Worm (Caenorhabditis elegans) whole organism, midembryonic: ENCODE data around the gene exos-8.
"Not testable (repeated sequence)": the region's sequence is repeated elsewhere in the genome, so short reads cannot be mapped to it uniquely, and the experiment has no call there.

Experiments used
- T22C8.4 ChIP-seq: fragments of 200-800 bp; sonication (Bioruptor generic); IDR thresholded peaks from 2 replicates; pipeline ENCODE4 v1.3.6; 2022; ENCODE audit warnings: missing genetic modification characterization, missing compliant biosample characterization
- cog-1 ChIP-seq: sonication (generic microtip); optimal IDR thresholded peaks from 2 replicates; lab custom pipeline; 2016; ENCODE audit warnings: missing genetic modification characterization, missing compliant biosample characterization
- flt-1 ChIP-seq: fragments of 200-800 bp; sonication (Bioruptor generic); IDR thresholded peaks from 2 replicates; pipeline ENCODE4 v1.3.6; 2022; ENCODE audit warnings: missing genetic modification characterization, missing compliant biosample characterization
- klf-2 ChIP-seq: fragments of 200-800 bp; sonication (Bioruptor generic); conservative IDR thresholded peaks from 2 replicates; pipeline ENCODE4 v1.3.6; 2022; ENCODE audit warnings: missing genetic modification reagents, missing genetic modification characterization, missing compliant biosample characterization
- med-1 ChIP-seq: sonication (generic microtip); optimal IDR thresholded peaks from 2 replicates; lab custom pipeline; 2017; ENCODE audit warnings: missing genetic modification characterization, mild to moderate bottlenecking, missing compliant biosample characterization, antibody characterized with exemption, missing genetic modification reagents; ENCODE audit not compliant: insufficient read depth
- ref-1 ChIP-seq: fragments of 200-800 bp; sonication (Bioruptor generic); conservative IDR thresholded peaks from 2 replicates; pipeline ENCODE4 v1.3.6; 2022; ENCODE audit warnings: missing genetic modification reagents, missing genetic modification characterization, missing compliant biosample characterization
- tab-1 ChIP-seq: fragments of 200-800 bp; sonication (Bioruptor generic); IDR thresholded peaks from 2 replicates; pipeline ENCODE4 v1.3.6; 2022; ENCODE audit warnings: missing genetic modification characterization, missing compliant biosample characterization
- ztf-23 ChIP-seq: fragments of 200-800 bp; sonication (Bioruptor generic); IDR thresholded peaks from 2 replicates; pipeline ENCODE4 v1.3.6; 2022; ENCODE audit warnings: missing genetic modification reagents, missing genetic modification characterization, missing compliant biosample characterization
- ztf-29 ChIP-seq: fragments of 200-800 bp; sonication (Bioruptor generic); IDR thresholded peaks from 2 replicates; pipeline ENCODE4 v1.3.6; 2022; ENCODE audit warnings: missing genetic modification reagents, missing genetic modification characterization, missing compliant biosample characterization

exos-8 gene

ce11 chrII:6772482-6772881 lies 31.0 kb downstream of the exos-8 start:
- TF ChIP-seq cog-1 (tag; lab: Kevin White, UChicago) (no peak), ztf-29 (GFP tag; lab: Robert Waterston, UW) (no peak), klf-2 (no peak), T22C8.4 (GFP tag; lab: Robert Waterston, UW) (no peak), tab-1 (GFP tag; lab: Robert Waterston, UW) (no peak), ref-1 (no peak), med-1 (GFP tag; lab: Kevin White, UChicago) (no peak), ztf-23 (no peak), flt-1 (no peak)

DNA sequence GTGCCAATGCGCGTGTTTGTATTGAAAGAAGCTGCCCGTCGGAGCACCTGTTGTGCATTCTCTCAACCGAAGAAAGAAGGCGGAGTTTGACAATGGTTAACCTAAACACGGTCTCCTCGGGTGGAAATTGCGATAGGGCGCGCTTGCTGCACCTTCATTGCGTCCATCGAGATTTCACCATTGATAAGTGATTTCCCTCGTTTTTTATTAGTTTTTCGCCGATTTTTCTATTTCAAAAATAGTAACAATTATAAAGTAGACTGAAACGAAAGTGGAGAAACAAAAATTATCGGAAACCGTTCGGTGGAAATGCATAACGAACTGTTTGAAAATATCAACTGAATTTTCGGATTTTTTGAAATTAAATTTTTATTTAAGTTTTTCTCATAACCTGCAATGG lies 33.6 kb downstream of the exos-8 start, which contains the start of gene agr-1:
Gene agr-1 (minus strand): TSS at position 101 of the 400 bp plus-strand sequence.
- TF ChIP-seq ztf-23; T22C8.4 (GFP tag; lab: Robert Waterston, UW); ztf-29 (GFP tag; lab: Robert Waterston, UW): not testable (repeated sequence)

DNA sequence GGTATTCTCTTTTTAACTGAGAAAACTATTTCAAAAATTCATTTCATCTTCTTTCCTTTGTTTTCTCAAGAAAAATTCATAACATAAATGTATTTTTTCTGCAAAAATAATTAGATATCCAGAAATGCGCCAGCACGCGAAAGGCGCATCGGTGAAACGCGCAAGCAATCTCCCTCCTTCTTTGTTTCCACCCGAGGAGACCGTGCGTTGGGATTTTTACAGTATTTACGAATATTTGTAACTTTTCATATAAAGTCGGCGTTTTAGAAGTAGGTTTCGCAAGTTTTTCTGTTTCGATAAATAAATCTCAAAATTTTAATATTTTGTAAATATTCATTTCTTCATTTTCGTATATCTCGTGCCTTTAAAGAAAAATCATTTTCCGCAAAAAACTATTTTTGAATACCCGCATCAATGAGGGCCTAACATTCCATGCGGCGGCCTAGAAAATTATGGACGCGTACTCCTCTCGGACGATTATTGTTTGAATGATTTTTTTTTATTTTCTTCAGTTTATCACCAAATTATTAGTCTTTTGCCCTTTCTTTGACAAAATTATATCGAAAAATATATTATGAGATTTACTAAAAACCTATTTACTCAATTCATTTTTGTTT lies 35.0 kb downstream of the exos-8 start, which contains the start of gene ssup-72:
Gene ssup-72 (plus strand): TSS at position 181 of the 617 bp plus-strand sequence.
- TF ChIP-seq med-1 (GFP tag; lab: Kevin White, UChicago) (peak; percentile 6), tab-1 (GFP tag; lab: Robert Waterston, UW) (no peak), ztf-23 (peak; percentile 67)

- TF ChIP-seq flt-1 (no peak), ztf-29 (GFP tag; lab: Robert Waterston, UW) (no peak), tab-1 (GFP tag; lab: Robert Waterston, UW) (no peak)
Measured at ce11 chrII:6779104-6779503, 37.6 kb downstream of the exos-8 start, which contains the start of gene T13C2.7. Gene T13C2.7 (plus strand): TSS chrII:6779404.

DNA sequence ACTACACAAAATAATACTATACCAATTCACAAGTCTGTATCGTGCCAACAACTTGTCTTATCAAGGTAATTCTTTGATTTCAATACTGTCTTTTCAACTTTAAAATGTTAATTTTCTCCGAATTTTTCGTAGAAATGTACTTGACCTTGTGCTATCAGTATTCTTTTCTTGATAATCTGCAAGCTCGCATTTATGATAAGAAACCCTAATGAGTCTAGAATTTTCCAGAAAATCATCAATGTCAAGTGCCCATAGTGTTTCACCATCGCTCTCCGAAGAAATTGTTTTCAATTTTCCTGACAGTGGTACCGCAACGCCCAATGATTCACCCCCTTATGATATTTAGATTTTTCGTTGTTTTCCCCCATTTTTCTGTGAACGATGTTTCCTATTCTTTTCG lies 39.7 kb downstream of the exos-8 start:
- TF ChIP-seq ztf-23 (no peak), klf-2 (no peak), ztf-29 (GFP tag; lab: Robert Waterston, UW) (no peak), flt-1 (no peak), med-1 (GFP tag; lab: Kevin White, UChicago) (no peak), ref-1 (no peak), cog-1 (tag; lab: Kevin White, UChicago) (no peak), T22C8.4 (GFP tag; lab: Robert Waterston, UW) (no peak), tab-1 (GFP tag; lab: Robert Waterston, UW) (no peak)

- no peak for TF ChIP-seq T22C8.4 (GFP tag; lab: Robert Waterston, UW)
- no peak for TF ChIP-seq cog-1 (tag; lab: Kevin White, UChicago)
- no peak for TF ChIP-seq ztf-23
- no peak for TF ChIP-seq tab-1 (GFP tag; lab: Robert Waterston, UW)
- TF ChIP-seq flt-1: no peak
- no peak for TF ChIP-seq klf-2
- TF ChIP-seq ztf-29 (GFP tag; lab: Robert Waterston, UW): no peak
- no peak for TF ChIP-seq ref-1
- no peak for TF ChIP-seq med-1 (GFP tag; lab: Kevin White, UChicago)
Measured at ce11 chrII:6781983-6782382, 40.5 kb downstream of the exos-8 start.

- TF ChIP-seq tab-1 (GFP tag; lab: Robert Waterston, UW): no peak
- TF ChIP-seq T22C8.4 (GFP tag; lab: Robert Waterston, UW): no peak
- no peak for TF ChIP-seq ref-1
- no peak for TF ChIP-seq ztf-29 (GFP tag; lab: Robert Waterston, UW)
- no peak for TF ChIP-seq flt-1
- TF ChIP-seq ztf-23: no peak
- no peak for TF ChIP-seq cog-1 (tag; lab: Kevin White, UChicago)
- no peak for TF ChIP-seq klf-2
- TF ChIP-seq med-1 (GFP tag; lab: Kevin White, UChicago): no peak
Measured at ce11 chrII:6782738-6783163, 41.3 kb downstream of the exos-8 start.

- TF ChIP-seq klf-2 (no peak), T22C8.4 (GFP tag; lab: Robert Waterston, UW) (no peak), tab-1 (GFP tag; lab: Robert Waterston, UW) (no peak), flt-1 (no peak), ref-1 (no peak), med-1 (GFP tag; lab: Kevin White, UChicago) (no peak), ztf-29 (GFP tag; lab: Robert Waterston, UW) (no peak), ztf-23 (no peak), cog-1 (tag; lab: Kevin White, UChicago) (no peak)
Measured at ce11 chrII:6783377-6783829, 41.9 kb downstream of the exos-8 start, which contains the start of gene gldi-2. Gene gldi-2 (plus strand): TSS chrII:6783427.

DNA sequence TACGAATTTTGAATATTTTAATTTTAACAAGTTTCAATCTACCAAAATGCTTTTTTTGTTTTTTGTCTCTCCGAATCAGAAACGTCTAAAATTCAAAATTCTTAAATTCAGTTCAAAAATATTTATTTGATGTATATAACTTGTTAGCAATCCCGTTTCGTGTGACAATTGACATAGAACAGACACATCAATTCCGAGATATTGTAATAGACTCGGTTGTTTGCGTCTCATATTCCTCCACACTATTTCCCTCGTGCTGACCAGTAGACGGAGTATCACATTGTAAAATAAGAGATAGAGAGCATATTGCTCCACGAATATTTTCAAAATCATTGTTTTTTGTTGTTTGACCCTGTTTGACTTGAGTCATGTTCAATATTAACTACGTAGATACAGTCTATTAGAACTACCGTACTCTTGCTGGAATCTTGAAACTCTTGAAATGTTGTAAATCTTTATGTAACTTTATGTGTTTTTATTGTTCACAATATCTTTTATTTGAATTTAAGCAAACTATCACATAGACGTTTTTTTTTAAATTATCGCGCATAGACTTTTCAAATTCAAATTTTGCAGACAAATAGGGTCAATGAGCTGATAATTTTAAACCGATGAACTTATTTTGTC lies 47.3 kb downstream of the exos-8 start, which contains the start of gene T13C2.3:
Gene T13C2.3 (plus strand): TSS at position 577 of the 627 bp plus-strand sequence.
- no peak for TF ChIP-seq cog-1 (tag; lab: Kevin White, UChicago)
- no peak for TF ChIP-seq ztf-29 (GFP tag; lab: Robert Waterston, UW)
- TF ChIP-seq ref-1: no peak
- TF ChIP-seq klf-2: no peak
- TF ChIP-seq tab-1 (GFP tag; lab: Robert Waterston, UW): no peak
- no peak for TF ChIP-seq T22C8.4 (GFP tag; lab: Robert Waterston, UW)
- TF ChIP-seq flt-1: no peak
- no peak for TF ChIP-seq med-1 (GFP tag; lab: Kevin White, UChicago)
- TF ChIP-seq ztf-23: no peak

ce11 chrII:6791891-6792290 lies 50.4 kb downstream of the exos-8 start, which contains the start of gene T13C2.2:
Gene T13C2.2 (plus strand): TSS chrII:6792191.
- TF ChIP-seq flt-1 (no peak), klf-2 (no peak), T22C8.4 (GFP tag; lab: Robert Waterston, UW) (no peak), ztf-29 (GFP tag; lab: Robert Waterston, UW) (no peak), ztf-23 (no peak), med-1 (GFP tag; lab: Kevin White, UChicago) (no peak), cog-1 (tag; lab: Kevin White, UChicago) (no peak), tab-1 (GFP tag; lab: Robert Waterston, UW) (no peak), ref-1 (no peak)
